Worm (Caenorhabditis elegans) whole organism, L4 larva: ENCODE measurements around the gene T04C12.7.

ENCODE experiments used
- R02D3.7 ChIP-seq: fragments of 150-350 bp; sonication (generic microtip); optimal IDR thresholded peaks from 3 replicates; lab custom pipeline; 2014; ENCODE audit warnings: missing biosample characterization, missing genetic modification characterization
- Y5F2A.4 ChIP-seq: fragments of 200-800 bp; sonication (Bioruptor generic); optimal IDR thresholded peaks from 2 replicates; lab custom pipeline; 2018; ENCODE audit warnings: mild to moderate bottlenecking, missing genetic modification characterization, missing compliant biosample characterization
- Y75B8A.6 ChIP-seq: fragments of 200-800 bp; sonication (Bioruptor generic); IDR thresholded peaks from 2 replicates; pipeline ENCODE4 v1.3.6; 2022; ENCODE audit warnings: missing genetic modification reagents, missing genetic modification characterization, missing compliant biosample characterization
- aha-1 ChIP-seq: fragments of 150-350 bp; peaks from one replicate; lab custom pipeline; 2014; ENCODE audit warnings: missing biosample characterization, missing genetic modification characterization
- attf-4 ChIP-seq: sonication (generic microtip); optimal IDR thresholded peaks from 3 replicates; lab custom pipeline; 2017; ENCODE audit warnings: missing biosample characterization, missing genetic modification characterization
- ceh-32 ChIP-seq: sonication (generic microtip); optimal IDR thresholded peaks from 2 replicates; lab custom pipeline; 2016; ENCODE audit warnings: mild to moderate bottlenecking, missing genetic modification characterization, missing compliant biosample characterization; ENCODE audit not compliant: poor library complexity
- cey-2 ChIP-seq: sonication (generic microtip); optimal IDR thresholded peaks from 3 replicates; lab custom pipeline; 2017; ENCODE audit warnings: missing genetic modification characterization, mild to moderate bottlenecking, missing compliant biosample characterization, antibody characterized with exemption, borderline replicate concordance; ENCODE audit not compliant: insufficient read depth
- duxl-1 ChIP-seq: sonication (generic microtip); optimal IDR thresholded peaks from 2 replicates; lab custom pipeline; 2016; ENCODE audit warnings: mild to moderate bottlenecking, missing genetic modification characterization, moderate library complexity, missing compliant biosample characterization; ENCODE audit not compliant: poor library complexity
- egl-27 ChIP-seq: sonication (generic microtip); optimal IDR thresholded peaks from 3 replicates; lab custom pipeline; 2017; ENCODE audit warnings: missing biosample characterization, missing genetic modification reagents, missing genetic modification characterization
- fkh-10 ChIP-seq: fragments of 150-350 bp; optimal IDR thresholded peaks from 2 replicates; lab custom pipeline; 2014; ENCODE audit warnings: missing biosample characterization, missing genetic modification reagents, missing genetic modification characterization
- hif-1 ChIP-seq, 2 experiments: sonication (generic microtip); optimal IDR thresholded peaks; 2 replicates each; lab custom pipeline; 2016 to 2017; ENCODE audit warnings: missing compliant biosample characterization in 2 of 2, missing genetic modification characterization in 2 of 2, missing genetic modification reagents in 2 of 2, missing genotype in 2 of 2, mild to moderate bottlenecking in 1 of 2
- hlh-30 ChIP-seq: sonication (generic microtip); optimal IDR thresholded peaks from 2 replicates; lab custom pipeline; 2017; ENCODE audit warnings: antibody characterized with exemption, mild to moderate bottlenecking, missing genetic modification characterization, missing compliant biosample characterization; ENCODE audit not compliant: insufficient read depth
- hmg-1.1 ChIP-seq: fragments of 200-800 bp; sonication (Bioruptor generic); IDR thresholded peaks from 2 replicates; pipeline ENCODE4 v1.3.6; 2022; ENCODE audit warnings: missing genetic modification reagents, missing genetic modification characterization, missing compliant biosample characterization
- lin-1 ChIP-seq: fragments of 200-800 bp; sonication (Bioruptor generic); IDR thresholded peaks from 2 replicates; pipeline ENCODE4 v1.3.6; 2022; ENCODE audit warnings: missing genetic modification reagents, missing genetic modification characterization, missing compliant biosample characterization
- lin-39 ChIP-seq: fragments of 150-350 bp; optimal IDR thresholded peaks from 2 replicates; lab custom pipeline; 2014; ENCODE audit warnings: missing biosample characterization, missing genetic modification reagents, missing genetic modification characterization
- lir-3 ChIP-seq: sonication (generic microtip); optimal IDR thresholded peaks from 2 replicates; lab custom pipeline; 2016; ENCODE audit warnings: mild to moderate bottlenecking, missing genetic modification characterization, missing compliant biosample characterization
- madf-5 ChIP-seq, 2 experiments: fragments of 200-800 bp; sonication (Bioruptor generic); IDR thresholded peaks; 2 replicates each; pipeline ENCODE4 v1.3.6; 2022; ENCODE audit warnings: missing compliant biosample characterization in 2 of 2, missing genetic modification characterization in 2 of 2
- mxl-3 ChIP-seq: fragments of 200-800 bp; sonication (Bioruptor generic); optimal IDR thresholded peaks from 2 replicates; lab custom pipeline; 2018; ENCODE audit warnings: mild to moderate bottlenecking, missing genetic modification characterization, missing compliant biosample characterization
- nhr-102 ChIP-seq: sonication (generic microtip); optimal IDR thresholded peaks from 2 replicates; lab custom pipeline; 2016; ENCODE audit warnings: mild to moderate bottlenecking, missing genetic modification characterization, moderate library complexity, missing compliant biosample characterization
- nhr-28 ChIP-seq: fragments of 150-350 bp; optimal IDR thresholded peaks from 2 replicates; lab custom pipeline; 2014; ENCODE audit warnings: missing biosample characterization, missing genetic modification characterization
- nhr-76 ChIP-seq: fragments of 150-350 bp; optimal IDR thresholded peaks from 2 replicates; lab custom pipeline; 2014; ENCODE audit warnings: missing biosample characterization, missing genetic modification characterization
- pha-4 ChIP-seq, 2 experiments: fragments of 150-350 bp in 1 of 2; fragments of 200-800 bp in 1 of 2; sonication (Bioruptor generic) in 1 of 2; IDR thresholded peaks in 1 of 2; optimal IDR thresholded peaks in 1 of 2; 2 replicates each; pipeline versions ENCODE4 v1.3.6 to Lab custom; 2014 to 2022; ENCODE audit warnings: missing genetic modification characterization in 2 of 2, missing genetic modification reagents in 2 of 2, missing biosample characterization in 1 of 2, missing compliant biosample characterization in 1 of 2
- rbr-2 ChIP-seq: sonication (generic microtip); optimal IDR thresholded peaks from 2 replicates; lab custom pipeline; 2016; ENCODE audit warnings: missing genotype, missing genetic modification characterization, missing compliant biosample characterization
- set-16 ChIP-seq: fragments of 200-800 bp; sonication (Bioruptor generic); IDR thresholded peaks from 2 replicates; pipeline ENCODE4 v1.3.6; 2022; ENCODE audit warnings: missing genetic modification reagents, missing genetic modification characterization, missing compliant biosample characterization
- snpc-1.2 ChIP-seq: fragments of 200-800 bp; sonication (Bioruptor generic); IDR thresholded peaks from 2 replicates; pipeline ENCODE4 v1.3.6; 2022; ENCODE audit warnings: missing genetic modification reagents, missing genetic modification characterization, missing compliant biosample characterization
- snpc-4 ChIP-seq: fragments of 150-350 bp; optimal IDR thresholded peaks from 2 replicates; lab custom pipeline; 2014; ENCODE audit warnings: missing biosample characterization, missing genetic modification characterization
- unc-62 ChIP-seq, 3 experiments: fragments of 150-350 bp in 1 of 3; sonication (generic microtip); optimal IDR thresholded peaks in 2 of 3; peaks in 1 of 3; 1 replicate in 1 of 3; 2 replicates in 2 of 3; lab custom pipeline; 2014 to 2017; ENCODE audit warnings: missing biosample characterization in 3 of 3, missing genetic modification characterization in 3 of 3, missing genetic modification reagents in 3 of 3, missing genotype in 1 of 3
- zag-1 ChIP-seq: fragments of 150-350 bp; optimal IDR thresholded peaks from 2 replicates; lab custom pipeline; 2014; ENCODE audit warnings: missing biosample characterization, missing genetic modification characterization
- zip-2 ChIP-seq: fragments of 150-350 bp; optimal IDR thresholded peaks from 2 replicates; lab custom pipeline; 2014; ENCODE audit warnings: missing biosample characterization, missing genetic modification characterization
- ztf-11 ChIP-seq: fragments of 150-350 bp; optimal IDR thresholded peaks from 2 replicates; lab custom pipeline; 2014; ENCODE audit warnings: missing biosample characterization, missing genetic modification characterization

The T04C12.7 gene

ce11 chrV:11011807-11012206 lies 42.1 kb upstream of the T04C12.7 start:
- TF ChIP-seq nhr-28 (tag; lab: Kevin White, UChicago) (peak; percentile 6), cey-2 (no peak)

DNA sequence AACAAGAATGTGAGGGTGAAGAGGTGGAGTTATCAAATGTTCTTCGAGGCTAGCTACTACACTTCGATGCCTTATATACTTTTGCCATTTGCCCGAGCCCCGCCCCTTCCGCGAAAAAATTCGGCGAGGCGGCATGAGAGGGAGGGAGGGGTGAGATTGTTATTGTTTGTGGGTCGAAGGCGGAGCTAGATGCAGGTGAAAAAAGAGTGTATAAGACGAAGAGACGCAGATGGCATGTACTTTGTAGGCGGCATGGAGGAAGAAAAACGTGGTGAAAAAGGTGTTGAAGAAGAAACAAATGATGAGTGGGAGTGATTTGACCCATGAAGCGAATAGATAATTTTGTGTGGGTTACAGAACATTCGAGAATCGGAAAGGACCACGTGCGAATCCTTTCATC lies 41.5 kb upstream of the T04C12.7 start, which contains the start of gene C13G3.1:
TSS of gene C13G3.1 (minus strand) at position 47 of the 400 bp plus-strand sequence.
- TF ChIP-seq aha-1 (peak; percentile 59), mxl-3 (peak; percentile 7), hlh-30 (tag; lab: Kevin White, UChicago) (peak; percentile 11), zip-2 (tag; lab: Kevin White, UChicago) (no peak), pha-4 (GFP tag; IDR thresholded peaks at IDR 0.05; lab: Robert Waterston, UW) (no peak), pha-4 (tag; optimal IDR thresholded peaks at IDR 0.05; lab: Kevin White, UChicago) (no peak), R02D3.7 (no peak), nhr-28 (tag; lab: Kevin White, UChicago) (peak; percentile 1)
- TF ChIP-seq, all 104 proteins: peak for 4

ce11 chrV:11013179-11013578 lies 40.7 kb upstream of the T04C12.7 start:
- no peak for TF ChIP-seq set-16 (GFP tag; lab: Robert Waterston, UW)
- no peak for TF ChIP-seq zag-1 (tag; lab: Kevin White, UChicago)
- no peak for TF ChIP-seq nhr-102 (tag; lab: Kevin White, UChicago)
- peak in 1 of 2 experiments; percentile 93 for TF ChIP-seq unc-62 (GFP tag; optimal IDR thresholded peaks at IDR 0.05 in 1 of 2; lab: Kevin White, UChicago)
- TF ChIP-seq unc-62 (tag; optimal IDR thresholded peaks at IDR 0.05; lab: Kevin White, UChicago) = no peak

DNA sequence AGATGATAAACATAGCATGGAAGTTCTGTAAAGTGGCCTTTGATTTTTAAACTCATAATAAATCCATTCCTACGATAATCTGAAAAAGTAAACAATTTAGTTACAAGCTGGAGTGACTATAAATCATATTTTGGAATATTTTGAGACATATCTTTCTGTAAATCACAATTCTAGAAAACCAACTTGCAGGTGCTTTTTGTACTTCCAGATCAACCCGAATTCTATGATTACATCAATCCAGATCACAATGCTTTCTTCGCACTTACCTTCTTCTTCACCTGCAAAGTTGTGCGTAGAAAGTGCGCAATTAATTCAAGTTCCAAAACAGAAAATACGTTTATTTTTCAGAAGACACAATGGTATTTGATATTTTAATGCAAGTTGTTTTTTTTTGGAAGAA lies 39.2 kb upstream of the T04C12.7 start:
- TF ChIP-seq zip-2 (tag; lab: Kevin White, UChicago) (no peak), egl-27 (tag; lab: Kevin White, UChicago) (no peak), lin-39 (tag; lab: Kevin White, UChicago) (no peak), ceh-32 (no peak), fkh-10 (GFP tag; lab: Kevin White, UChicago) (no peak), attf-4 (tag; lab: Kevin White, UChicago) (no peak), Y75B8A.6 (GFP tag; lab: Robert Waterston, UW) (no peak), lin-1 (no peak), duxl-1 (tag; lab: Kevin White, UChicago) (no peak), rbr-2 (no peak), madf-5 (GFP tag; IDR thresholded peaks at IDR 0.05; lab: Robert Waterston, UW) (no peak), hif-1 (tag; optimal IDR thresholded peaks at IDR 0.05; lab: Kevin White, UChicago) (no peak), nhr-76 (tag; lab: Kevin White, UChicago) (no peak)

- no peak for TF ChIP-seq snpc-1.2 (GFP tag; lab: Robert Waterston, UW)
- no peak for TF ChIP-seq ztf-11 (tag; lab: Kevin White, UChicago)
- TF ChIP-seq nhr-28 (tag; lab: Kevin White, UChicago) = peak; percentile 69
- TF ChIP-seq Y5F2A.4 (GFP tag; lab: Kevin White, UChicago) = no peak
Measured at ce11 chrV:11016846-11017553, 36.9 kb upstream of the T04C12.7 start.

- TF ChIP-seq attf-4 (tag; lab: Kevin White, UChicago) (no peak), snpc-4 (tag; lab: Kevin White, UChicago) (no peak), aha-1 (peak; percentile 86), lir-3 (no peak), hmg-1.1 (GFP tag; lab: Robert Waterston, UW) (no peak)
Measured at ce11 chrV:11022817-11023216, 31.1 kb upstream of the T04C12.7 start, which contains the start of the genes C13G3.12 and hot-6. Gene C13G3.12, minus strand, starts transcription at chrV:11022917. Gene hot-6, minus strand, starts transcription at chrV:11022937.
